Fruit fly (Drosophila melanogaster) whole organism, prepupa: ENCODE measurements around the gene CG12522.

Experiments
- CG11762 ChIP-seq: fragments of 200-800 bp; sonication (Bioruptor generic); optimal IDR thresholded peaks from 3 replicates; lab custom pipeline; 2016; ENCODE audit warnings: missing biosample characterization, missing genetic modification characterization; ENCODE audit not compliant: insufficient read depth
- CG16779 ChIP-seq: fragments of 200-800 bp; sonication (Bioruptor generic); optimal IDR thresholded peaks from 3 replicates; lab custom pipeline; 2017; ENCODE audit warnings: missing biosample characterization, mild to moderate bottlenecking, missing genetic modification characterization
- CG6854 ChIP-seq: fragments of 200-800 bp; sonication (Bioruptor generic); optimal IDR thresholded peaks from 2 replicates; lab custom pipeline; 2017; ENCODE audit warnings: missing biosample characterization, mild to moderate bottlenecking, missing genetic modification characterization
- CG7368 ChIP-seq: fragments of 200-800 bp; sonication (Bioruptor generic); optimal IDR thresholded peaks from 3 replicates; lab custom pipeline; 2016; ENCODE audit warnings: missing biosample characterization, missing genetic modification characterization
- Smox ChIP-seq: fragments of 200-800 bp; sonication (Bioruptor generic); optimal IDR thresholded peaks from 3 replicates; lab custom pipeline; 2016; ENCODE audit warnings: missing biosample characterization, missing genetic modification characterization
- achi ChIP-seq: fragments of 200-800 bp; sonication (Bioruptor generic); optimal IDR thresholded peaks from 3 replicates; lab custom pipeline; 2016; ENCODE audit warnings: missing biosample characterization, missing genetic modification characterization
- dsx ChIP-seq: fragments of 200-800 bp; optimal IDR thresholded peaks from 3 replicates; lab custom pipeline; 2019; ENCODE audit warnings: missing biosample characterization, mild to moderate bottlenecking, missing genetic modification characterization, moderate library complexity; ENCODE audit not compliant: poor library complexity, severe bottlenecking
- eg ChIP-seq: fragments of 200-800 bp; sonication (Bioruptor generic); IDR thresholded peaks from 3 replicates; pipeline ENCODE4 v1.3.6; 2022; ENCODE audit warnings: missing biosample characterization, missing genetic modification characterization

DNA sequence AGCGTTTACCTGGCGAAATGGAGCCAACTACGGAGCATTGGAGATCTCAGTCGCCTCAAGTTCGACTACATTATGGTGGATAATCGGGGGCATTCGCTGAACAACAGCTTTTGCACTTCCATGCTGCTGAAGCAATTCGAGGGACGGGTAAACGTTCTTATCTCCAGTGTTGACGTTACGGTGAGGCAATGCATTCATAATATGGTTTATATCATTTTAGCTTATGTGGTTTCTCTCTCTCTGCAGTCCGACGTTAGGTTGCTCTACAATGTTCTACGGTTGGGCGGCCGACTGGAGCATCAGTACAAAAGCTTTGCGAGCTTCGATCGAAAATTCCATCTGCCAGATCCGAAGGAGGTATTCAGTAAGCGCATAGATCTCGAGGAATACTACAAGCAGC, 42.2 kb upstream of the CG12522 start:
- TF ChIP-seq CG16779: no peak
- no peak for TF ChIP-seq achi
- no peak for TF ChIP-seq CG6854
- no peak for TF ChIP-seq CG11762 (GFP tag; lab: Kevin White, UChicago)
- no peak for TF ChIP-seq CG7368 (GFP tag; lab: Kevin White, UChicago)
- no peak for TF ChIP-seq Smox
- no peak for TF ChIP-seq eg (GFP tag; lab: Robert Waterston, UW)
- TF ChIP-seq dsx: no peak
